Worm (Caenorhabditis elegans) whole organism, L1 larva: Measurements from ENCODE around the gene ttm-2.

Experiments
- nhr-12 ChIP-seq: sonication (generic microtip); optimal IDR thresholded peaks from 2 replicates; lab custom pipeline; 2017; ENCODE audit warnings: missing biosample characterization, missing genetic modification characterization
- nhr-28 ChIP-seq: fragments of 150-350 bp; optimal IDR thresholded peaks from 2 replicates; lab custom pipeline; 2014; ENCODE audit warnings: missing biosample characterization, missing genetic modification characterization

DNA sequence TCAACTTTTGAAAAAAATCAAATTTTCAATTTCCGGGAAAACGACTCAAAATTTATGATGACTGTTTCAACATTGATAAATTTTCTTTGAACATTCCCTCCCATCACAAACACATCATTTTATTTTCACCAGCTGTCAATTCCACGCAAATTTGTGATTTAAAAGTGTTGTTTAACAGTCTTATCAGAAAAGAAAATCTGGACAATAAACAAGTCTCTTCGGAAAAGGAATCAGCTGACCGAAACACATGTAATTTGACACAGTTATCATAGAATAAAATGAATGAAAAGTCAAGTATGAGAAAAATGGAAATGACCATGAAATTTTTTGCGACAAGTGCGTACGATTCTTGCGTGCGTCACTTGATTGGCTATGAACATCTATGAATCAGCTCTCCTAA, 2.9 kb upstream of the ttm-2 start:
- TF ChIP-seq nhr-28 (tag; lab: Kevin White, UChicago): no peak
- no peak for TF ChIP-seq nhr-12
